Worm (Caenorhabditis elegans) whole organism, L3 larva: ENCODE measurements around the gene K10B2.4.

ENCODE experiments used
- R02D3.7 ChIP-seq: fragments of 150-350 bp; optimal IDR thresholded peaks from 2 replicates; lab custom pipeline; 2014; ENCODE audit warnings: missing biosample characterization, missing genetic modification characterization
- ama-1 ChIP-seq: fragments of 150-350 bp; optimal IDR thresholded peaks from 2 replicates; lab custom pipeline; 2018
- ceh-16 ChIP-seq: sonication (generic microtip); optimal IDR thresholded peaks from 2 replicates; lab custom pipeline; 2017; ENCODE audit warnings: missing biosample characterization, missing genetic modification characterization
- ceh-28 ChIP-seq: fragments of 150-350 bp; optimal IDR thresholded peaks from 2 replicates; lab custom pipeline; 2014; ENCODE audit warnings: missing biosample characterization, missing genetic modification reagents, missing genetic modification characterization
- ceh-9 ChIP-seq: sonication (generic microtip); optimal IDR thresholded peaks from 2 replicates; lab custom pipeline; 2018; ENCODE audit warnings: missing biosample characterization, missing genetic modification characterization
- daf-12 ChIP-seq: fragments of 150-350 bp; optimal IDR thresholded peaks from 2 replicates; lab custom pipeline; 2014; ENCODE audit warnings: missing biosample characterization, missing genetic modification reagents, missing genetic modification characterization
- egl-27 ChIP-seq: sonication (generic microtip); optimal IDR thresholded peaks from 4 replicates; lab custom pipeline; 2017; ENCODE audit warnings: missing biosample characterization, missing genetic modification reagents, missing genetic modification characterization
- elt-2 ChIP-seq: sonication (generic microtip); optimal IDR thresholded peaks from 2 replicates; lab custom pipeline; 2016; ENCODE audit warnings: missing genetic modification reagents, mild to moderate bottlenecking, missing genetic modification characterization, missing compliant biosample characterization
- elt-3 ChIP-seq, 3 experiments: fragments of 150-350 bp in 1 of 3; sonication (generic microtip) in 2 of 3; optimal IDR thresholded peaks; 2 replicates in 2 of 3; 4 replicates in 1 of 3; lab custom pipeline; 2014 to 2017; ENCODE audit warnings: missing biosample characterization in 3 of 3, missing genetic modification characterization in 3 of 3
- eor-1 ChIP-seq, 2 experiments: fragments of 150-350 bp; optimal IDR thresholded peaks; 2 replicates each; lab custom pipeline; 2014 to 2018; ENCODE audit warnings: missing biosample characterization in 2 of 2, missing genetic modification characterization in 2 of 2
- fkh-10 ChIP-seq: sonication (generic microtip); optimal IDR thresholded peaks from 2 replicates; lab custom pipeline; 2017; ENCODE audit warnings: missing biosample characterization, missing genetic modification reagents, missing genetic modification characterization
- fkh-2 ChIP-seq: fragments of 150-350 bp; optimal IDR thresholded peaks from 2 replicates; lab custom pipeline; 2014; ENCODE audit warnings: missing biosample characterization, missing genetic modification reagents, missing genetic modification characterization
- lin-15B ChIP-seq: fragments of 150-350 bp; optimal IDR thresholded peaks from 2 replicates; lab custom pipeline; 2014; ENCODE audit warnings: missing biosample characterization, missing genetic modification characterization
- nfya-1 ChIP-seq: sonication (generic microtip); optimal IDR thresholded peaks from 2 replicates; lab custom pipeline; 2017; ENCODE audit warnings: missing genetic modification characterization, mild to moderate bottlenecking, missing compliant biosample characterization, antibody characterized with exemption, moderate library complexity; ENCODE audit not compliant: insufficient read depth
- nhr-11 ChIP-seq: fragments of 150-350 bp; optimal IDR thresholded peaks from 2 replicates; lab custom pipeline; 2014; ENCODE audit warnings: missing biosample characterization, missing genetic modification characterization
- nhr-12 ChIP-seq: fragments of 150-350 bp; optimal IDR thresholded peaks from 2 replicates; lab custom pipeline; 2014; ENCODE audit warnings: missing biosample characterization, missing genetic modification characterization
- nhr-23 ChIP-seq: fragments of 150-350 bp; optimal IDR thresholded peaks from 2 replicates; lab custom pipeline; 2014; ENCODE audit warnings: missing biosample characterization, missing genetic modification reagents, missing genetic modification characterization
- nhr-237 ChIP-seq: fragments of 150-350 bp; optimal IDR thresholded peaks from 2 replicates; lab custom pipeline; 2014; ENCODE audit warnings: missing biosample characterization, missing genetic modification characterization
- nhr-25 ChIP-seq: sonication (generic microtip); optimal IDR thresholded peaks from 2 replicates; lab custom pipeline; 2017; ENCODE audit warnings: missing biosample characterization, missing genetic modification characterization
- nhr-28 ChIP-seq: fragments of 150-350 bp; optimal IDR thresholded peaks from 2 replicates; lab custom pipeline; 2014; ENCODE audit warnings: missing biosample characterization, missing genetic modification characterization
- nhr-43 ChIP-seq: sonication (generic microtip); optimal IDR thresholded peaks from 2 replicates; lab custom pipeline; 2016; ENCODE audit warnings: mild to moderate bottlenecking, missing genetic modification characterization, missing compliant biosample characterization; ENCODE audit not compliant: poor library complexity, severe bottlenecking
- nhr-67 ChIP-seq: fragments of 150-350 bp; optimal IDR thresholded peaks from 2 replicates; lab custom pipeline; 2014; ENCODE audit warnings: missing biosample characterization, missing genetic modification characterization
- nhr-76 ChIP-seq: fragments of 150-350 bp; sonication (generic microtip); optimal IDR thresholded peaks from 5 replicates; lab custom pipeline; 2014; ENCODE audit warnings: missing biosample characterization, missing genetic modification characterization
- nhr-77 ChIP-seq: fragments of 150-350 bp; optimal IDR thresholded peaks from 2 replicates; lab custom pipeline; 2014; ENCODE audit warnings: missing biosample characterization, missing genetic modification characterization
- pha-4 ChIP-seq: fragments of 150-350 bp; optimal IDR thresholded peaks from 2 replicates; lab custom pipeline; 2014; ENCODE audit warnings: missing biosample characterization, missing genetic modification reagents, missing genetic modification characterization
- pqm-1 ChIP-seq: fragments of 150-350 bp; optimal IDR thresholded peaks from 2 replicates; lab custom pipeline; 2017; ENCODE audit warnings: missing biosample characterization, missing genetic modification characterization, inconsistent platforms
- skn-1 ChIP-seq: fragments of 150-350 bp; optimal IDR thresholded peaks from 2 replicates; lab custom pipeline; 2014; ENCODE audit warnings: missing biosample characterization, missing genetic modification characterization
- snpc-4 ChIP-seq: fragments of 150-350 bp; optimal IDR thresholded peaks from 2 replicates; lab custom pipeline; 2014; ENCODE audit warnings: missing biosample characterization, missing genetic modification characterization

Gene K10B2.4

ce11 chrII:6322979-6323378 lies 37.8 kb downstream of the K10B2.4 start, which contains the start of gene C32D5.4:
TSS of gene C32D5.4 (minus strand) at chrII:6323079.
- TF ChIP-seq nhr-76 (tag; lab: Kevin White, UChicago) (no peak), daf-12 (no peak), nhr-11 (tag; lab: Kevin White, UChicago) (no peak), elt-2 (tag; lab: Kevin White, UChicago) (no peak), nhr-77 (tag; lab: Kevin White, UChicago) (no peak), nhr-67 (tag; lab: Kevin White, UChicago) (no peak)

- TF ChIP-seq nhr-12 (tag; lab: Kevin White, UChicago) (no peak), ceh-9 (tag; lab: Kevin White, UChicago) (no peak), pqm-1 (tag; lab: Kevin White, UChicago) (no peak), eor-1 (tag; optimal IDR thresholded peaks at IDR 0.05; lab: Kevin White, UChicago) (no peak), fkh-2 (no peak)
Measured at ce11 chrII:6322081-6322480, 38.7 kb downstream of the K10B2.4 start.

- TF ChIP-seq nhr-12 (tag; lab: Kevin White, UChicago) (no peak), pqm-1 (tag; lab: Kevin White, UChicago) (peak; percentile 44), lin-15B (peak; percentile 62), R02D3.7 (no peak), pha-4 (tag; lab: Kevin White, UChicago) (peak; percentile 71), ceh-28 (tag; lab: Kevin White, UChicago) (peak; percentile 79), nhr-237 (tag; lab: Kevin White, UChicago) (no peak), nfya-1 (tag; lab: Kevin White, UChicago) (peak; percentile 63), nhr-23 (peak; percentile 44), skn-1 (tag; lab: Kevin White, UChicago) (no peak), snpc-4 (tag; lab: Kevin White, UChicago) (no peak)
Measured at ce11 chrII:6320655-6321388, 39.9 kb downstream of the K10B2.4 start, which contains the start of gene efr-3. TSS of gene efr-3 (minus strand) at chrII:6321159.

ce11 chrII:6311888-6312287 lies 48.9 kb downstream of the K10B2.4 start:
- TF ChIP-seq ama-1 (no peak), lin-15B (no peak), skn-1 (tag; lab: Kevin White, UChicago) (no peak), pqm-1 (tag; lab: Kevin White, UChicago) (no peak), nhr-25 (tag; lab: Kevin White, UChicago) (no peak), elt-3 (tag; optimal IDR thresholded peaks at IDR 0.05; lab: Kevin White, UChicago) (no peak), ceh-28 (tag; lab: Kevin White, UChicago) (no peak), egl-27 (tag; lab: Kevin White, UChicago) (no peak), nhr-28 (tag; lab: Kevin White, UChicago) (no peak), nhr-12 (tag; lab: Kevin White, UChicago) (no peak), ceh-16 (tag; lab: Kevin White, UChicago) (no peak)

- TF ChIP-seq nhr-43 (no peak), fkh-10 (peak; percentile 27)
- TF ChIP-seq, all 47 proteins: peak for 1
Measured at ce11 chrII:6311459-6311858, 49.3 kb downstream of the K10B2.4 start.
